Worm (Caenorhabditis elegans): ENCODE data around the gene saeg-1.

DNA sequence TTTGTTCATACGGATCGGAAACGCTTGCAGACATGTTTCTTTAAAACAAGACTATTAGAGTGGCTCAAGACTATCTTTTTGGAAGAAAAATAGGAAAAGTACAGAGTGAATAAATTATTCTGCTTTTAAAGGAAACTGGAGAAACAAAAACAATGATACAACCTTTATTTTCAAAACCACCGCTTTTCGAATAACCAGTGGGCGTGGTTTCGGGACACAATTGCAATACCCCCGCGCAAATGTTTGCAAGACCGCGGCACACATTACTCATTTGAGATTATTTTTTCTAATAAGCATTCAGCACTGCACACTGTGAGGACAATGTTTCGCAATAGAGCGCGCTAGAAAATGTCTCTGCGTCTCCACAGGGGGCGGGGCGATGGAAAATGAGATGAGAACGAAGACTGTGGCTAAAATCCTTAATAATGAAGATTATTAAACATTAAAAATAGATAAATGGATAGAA lies 57.6 kb downstream of the saeg-1 start, which contains the start of gene plrg-1:
- TF ChIP-seq nhr-77 (tag; optimal IDR thresholded peaks at IDR 0.05) (peak; percentile 17), mdl-1 (tag; optimal IDR thresholded peaks at IDR 0.05) (peak; percentile 6), egl-27 (tag; optimal IDR thresholded peaks at IDR 0.05) (peak; percentile 41), elt-1 (tag; optimal IDR thresholded peaks at IDR 0.05) (peak; percentile 52), ZK546.5 (tag; optimal IDR thresholded peaks at IDR 0.05) (no peak), pha-4 (tag; optimal IDR thresholded peaks at IDR 0.05) (peak; percentile 92), unc-62 (GFP tag; optimal IDR thresholded peaks at IDR 0.05) (peak; percentile 66)

Data from whole organism, L3 larva.